Worm (Caenorhabditis elegans) whole organism, young adult: Measurements from ENCODE around the gene F18A12.7.

ENCODE experiments used
- B0336.3 ChIP-seq: fragments of 200-800 bp; sonication (Bioruptor generic); IDR thresholded peaks from 2 replicates; pipeline ENCODE4 v1.3.6; 2022; ENCODE audit warnings: missing genetic modification characterization, missing compliant biosample characterization
- F39B2.1 ChIP-seq: fragments of 200-800 bp; sonication (Bioruptor generic); IDR thresholded peaks from 2 replicates; pipeline ENCODE4 v1.3.6; 2022; ENCODE audit warnings: missing genetic modification reagents, missing genetic modification characterization, missing compliant biosample characterization
- F49E8.2 ChIP-seq: sonication (generic microtip); optimal IDR thresholded peaks from 3 replicates; lab custom pipeline; 2017; ENCODE audit warnings: missing genetic modification characterization, mild to moderate bottlenecking, missing compliant biosample characterization, antibody characterized with exemption, moderate library complexity; ENCODE audit not compliant: insufficient read depth
- F57A8.1 ChIP-seq: fragments of 200-800 bp; sonication (Bioruptor generic); optimal IDR thresholded peaks from 2 replicates; lab custom pipeline; 2018; ENCODE audit warnings: mild to moderate bottlenecking, missing genetic modification characterization, moderate library complexity, missing compliant biosample characterization
- aptf-2 ChIP-seq: fragments of 200-800 bp; sonication (Bioruptor generic); conservative IDR thresholded peaks from 2 replicates; pipeline ENCODE4 v1.3.6; 2022; ENCODE audit warnings: missing genetic modification reagents, missing genetic modification characterization, missing compliant biosample characterization
- attf-3 ChIP-seq: fragments of 200-800 bp; sonication (Bioruptor generic); conservative IDR thresholded peaks from 2 replicates; pipeline ENCODE4 v1.3.6; 2022; ENCODE audit warnings: missing genetic modification reagents, missing genetic modification characterization, missing compliant biosample characterization
- bed-2 ChIP-seq: fragments of 200-800 bp; sonication (Bioruptor generic); IDR thresholded peaks from 2 replicates; pipeline ENCODE4 v1.3.6; 2022; ENCODE audit warnings: missing genetic modification reagents, missing genetic modification characterization, missing compliant biosample characterization
- cebp-1 ChIP-seq, 2 experiments: fragments of 200-800 bp in 1 of 2; sonication (Bioruptor generic) in 1 of 2; sonication (generic microtip) in 1 of 2; IDR thresholded peaks in 1 of 2; optimal IDR thresholded peaks in 1 of 2; 2 replicates each; pipeline versions ENCODE4 v1.3.6 to Lab custom; 2017 to 2022; ENCODE audit warnings: missing compliant biosample characterization in 2 of 2, missing genetic modification characterization in 2 of 2, mild to moderate bottlenecking in 1 of 2, missing genetic modification reagents in 1 of 2, moderate library complexity in 1 of 2
- ceh-27 ChIP-seq: fragments of 200-800 bp; sonication (Bioruptor generic); optimal IDR thresholded peaks from 2 replicates; lab custom pipeline; 2018; ENCODE audit warnings: mild to moderate bottlenecking, missing genetic modification characterization, moderate library complexity, missing compliant biosample characterization
- ceh-91 ChIP-seq: fragments of 200-800 bp; sonication (Bioruptor generic); IDR thresholded peaks from 2 replicates; pipeline ENCODE4 v1.3.6; 2022; ENCODE audit warnings: missing genetic modification reagents, missing genetic modification characterization, missing compliant biosample characterization
- dpff-1 ChIP-seq: sonication (generic microtip); optimal IDR thresholded peaks from 2 replicates; lab custom pipeline; 2017; ENCODE audit warnings: mild to moderate bottlenecking, missing genetic modification characterization, missing compliant biosample characterization
- egl-18 ChIP-seq: fragments of 200-800 bp; sonication (Bioruptor generic); IDR thresholded peaks from 2 replicates; pipeline ENCODE4 v1.3.6; 2022; ENCODE audit warnings: missing genetic modification reagents, missing genetic modification characterization, missing compliant biosample characterization
- egl-44 ChIP-seq: fragments of 200-800 bp; sonication (Bioruptor generic); IDR thresholded peaks from 2 replicates; pipeline ENCODE4 v1.3.6; 2022; ENCODE audit warnings: missing genetic modification reagents, missing genetic modification characterization, missing compliant biosample characterization
- egrh-3 ChIP-seq: fragments of 200-800 bp; sonication (Bioruptor generic); IDR thresholded peaks from 2 replicates; pipeline ENCODE4 v1.3.6; 2022; ENCODE audit warnings: missing genetic modification reagents, missing genetic modification characterization, missing compliant biosample characterization
- fkh-3 ChIP-seq: sonication (generic microtip); optimal IDR thresholded peaks from 2 replicates; lab custom pipeline; 2016; ENCODE audit warnings: mild to moderate bottlenecking, missing genetic modification characterization, missing compliant biosample characterization
- gei-17 ChIP-seq: fragments of 200-800 bp; sonication (Bioruptor generic); optimal IDR thresholded peaks from 2 replicates; lab custom pipeline; 2018; ENCODE audit warnings: mild to moderate bottlenecking, missing genetic modification characterization, missing compliant biosample characterization
- hlh-26 ChIP-seq: fragments of 200-800 bp; sonication (Bioruptor generic); conservative IDR thresholded peaks from 2 replicates; pipeline ENCODE4 v1.3.6; 2022; ENCODE audit warnings: missing genetic modification reagents, missing genetic modification characterization, missing compliant biosample characterization
- hsf-1 ChIP-seq: fragments of 200-800 bp; sonication (Bioruptor generic); IDR thresholded peaks from 2 replicates; pipeline ENCODE4 v1.3.6; 2022; ENCODE audit warnings: missing genetic modification reagents, missing genetic modification characterization, missing compliant biosample characterization
- lag-1 ChIP-seq: fragments of 200-800 bp; sonication (Bioruptor generic); IDR thresholded peaks from 2 replicates; pipeline ENCODE4 v1.3.6; 2022; ENCODE audit warnings: missing genetic modification reagents, missing genetic modification characterization, missing compliant biosample characterization
- lsy-27 ChIP-seq: sonication (generic microtip); optimal IDR thresholded peaks from 2 replicates; lab custom pipeline; 2017; ENCODE audit warnings: missing genetic modification characterization, mild to moderate bottlenecking, missing compliant biosample characterization, antibody characterized with exemption, missing genotype, borderline replicate concordance; ENCODE audit not compliant: insufficient read depth
- mcd-1 ChIP-seq: fragments of 200-800 bp; sonication (Bioruptor generic); IDR thresholded peaks from 2 replicates; pipeline ENCODE4 v1.3.6; 2022; ENCODE audit warnings: missing genetic modification reagents, missing genetic modification characterization, missing compliant biosample characterization
- mxl-1 ChIP-seq: sonication (generic microtip); optimal IDR thresholded peaks from 2 replicates; lab custom pipeline; 2016; ENCODE audit warnings: missing genetic modification characterization, missing compliant biosample characterization
- nfya-1 ChIP-seq: sonication (generic microtip); optimal IDR thresholded peaks from 2 replicates; lab custom pipeline; 2017; ENCODE audit warnings: antibody characterized with exemption, missing compliant biosample characterization, missing genetic modification characterization, borderline replicate concordance; ENCODE audit not compliant: insufficient read depth
- nhr-27 ChIP-seq: fragments of 200-800 bp; sonication (Bioruptor generic); optimal IDR thresholded peaks from 2 replicates; lab custom pipeline; 2018; ENCODE audit warnings: mild to moderate bottlenecking, missing genetic modification characterization, moderate library complexity, missing compliant biosample characterization
- nhr-80 ChIP-seq: sonication (generic microtip); optimal IDR thresholded peaks from 2 replicates; lab custom pipeline; 2016; ENCODE audit warnings: missing genetic modification characterization, missing compliant biosample characterization
- rec-8 ChIP-seq, 2 experiments: sonication (generic microtip); optimal IDR thresholded peaks; 2 replicates each; lab custom pipeline; 2016; ENCODE audit warnings: mild to moderate bottlenecking in 2 of 2, missing genetic modification characterization in 2 of 2, missing genetic modification reagents in 2 of 2, missing genotype in 2 of 2, missing biosample characterization in 1 of 2, missing compliant biosample characterization in 1 of 2, moderate library complexity in 1 of 2
- sea-2 ChIP-seq: fragments of 200-800 bp; sonication (Bioruptor generic); IDR thresholded peaks from 2 replicates; pipeline ENCODE4 v1.3.6; 2022; ENCODE audit warnings: missing genetic modification characterization, missing compliant biosample characterization
- somi-1 ChIP-seq: fragments of 200-800 bp; sonication (Bioruptor generic); optimal IDR thresholded peaks from 2 replicates; lab custom pipeline; 2018; ENCODE audit warnings: mild to moderate bottlenecking, missing genetic modification characterization, missing compliant biosample characterization
- tbx-9 ChIP-seq: sonication (generic microtip); optimal IDR thresholded peaks from 2 replicates; lab custom pipeline; 2016; ENCODE audit warnings: borderline replicate concordance, missing genetic modification characterization, inconsistent platforms, missing compliant biosample characterization
- tlf-1 ChIP-seq: fragments of 200-800 bp; sonication (Bioruptor generic); optimal IDR thresholded peaks from 2 replicates; lab custom pipeline; 2018; ENCODE audit warnings: mild to moderate bottlenecking, missing genetic modification characterization, missing compliant biosample characterization
- zfh-2 ChIP-seq: fragments of 200-800 bp; sonication (Bioruptor generic); conservative IDR thresholded peaks from 2 replicates; pipeline ENCODE4 v1.3.6; 2022; ENCODE audit warnings: missing genetic modification reagents, missing genetic modification characterization, missing compliant biosample characterization
- zim-3 ChIP-seq: sonication (generic microtip); optimal IDR thresholded peaks from 2 replicates; lab custom pipeline; 2017; ENCODE audit warnings: mild to moderate bottlenecking, missing genetic modification characterization, moderate library complexity, missing compliant biosample characterization
- ztf-22 ChIP-seq: fragments of 200-800 bp; sonication (Bioruptor generic); optimal IDR thresholded peaks from 2 replicates; lab custom pipeline; 2018; ENCODE audit warnings: mild to moderate bottlenecking, missing genetic modification characterization, moderate library complexity, missing compliant biosample characterization
- ztf-28 ChIP-seq: fragments of 200-800 bp; sonication (Bioruptor generic); IDR thresholded peaks from 2 replicates; pipeline ENCODE4 v1.3.6; 2022; ENCODE audit warnings: missing genetic modification reagents, missing genetic modification characterization, missing compliant biosample characterization
- ztf-3 ChIP-seq: fragments of 200-800 bp; sonication (Bioruptor generic); optimal IDR thresholded peaks from 2 replicates; lab custom pipeline; 2018; ENCODE audit warnings: mild to moderate bottlenecking, missing genetic modification characterization, missing compliant biosample characterization

F18A12.7 gene

ce11 chrII:3428158-3428704, 13.9 kb upstream of the F18A12.7 start (continued):
- no peak for TF ChIP-seq hsf-1 (GFP tag; lab: Robert Waterston, UW)
- TF ChIP-seq lsy-27 (tag; lab: Kevin White, UChicago), result no peak
- no peak for TF ChIP-seq attf-3 (GFP tag; lab: Robert Waterston, UW)
- TF ChIP-seq F49E8.2, result no peak
- TF ChIP-seq somi-1 (GFP tag; lab: Kevin White, UChicago), result no peak
- peak; percentile 57 for TF ChIP-seq egrh-3 (GFP tag; lab: Robert Waterston, UW)
- TF ChIP-seq nhr-27 (tag; lab: Kevin White, UChicago), result no peak
- no peak for TF ChIP-seq B0336.3
- no peak for TF ChIP-seq hlh-26
- TF ChIP-seq F57A8.1 (GFP tag; lab: Kevin White, UChicago), result no peak
- TF ChIP-seq mxl-1 (tag; lab: Kevin White, UChicago), result no peak
- TF ChIP-seq ceh-27, result peak; percentile 56
- no peak for TF ChIP-seq gei-17 (GFP tag; lab: Kevin White, UChicago)
- no peak for TF ChIP-seq aptf-2 (GFP tag; lab: Robert Waterston, UW)
- TF ChIP-seq egl-44 (GFP tag; lab: Robert Waterston, UW), result no peak
- no peak for TF ChIP-seq ztf-22 (GFP tag; lab: Kevin White, UChicago)
- TF ChIP-seq sea-2, result no peak
- TF ChIP-seq mcd-1 (GFP tag; lab: Robert Waterston, UW), result peak; percentile 40; the same call in 1 of the 2 replicates
- TF ChIP-seq bed-2 (GFP tag; lab: Robert Waterston, UW), result no peak
- TF ChIP-seq tlf-1 (GFP tag; lab: Kevin White, UChicago), result no peak
- TF ChIP-seq tbx-9, result no peak
- TF ChIP-seq lag-1 (GFP tag; lab: Robert Waterston, UW), result no peak
- TF ChIP-seq zfh-2 (GFP tag; lab: Robert Waterston, UW), result peak; percentile 92
- TF ChIP-seq egl-18 (GFP tag; lab: Robert Waterston, UW), result no peak
- TF ChIP-seq ztf-28 (GFP tag; lab: Robert Waterston, UW), result no peak

DNA sequence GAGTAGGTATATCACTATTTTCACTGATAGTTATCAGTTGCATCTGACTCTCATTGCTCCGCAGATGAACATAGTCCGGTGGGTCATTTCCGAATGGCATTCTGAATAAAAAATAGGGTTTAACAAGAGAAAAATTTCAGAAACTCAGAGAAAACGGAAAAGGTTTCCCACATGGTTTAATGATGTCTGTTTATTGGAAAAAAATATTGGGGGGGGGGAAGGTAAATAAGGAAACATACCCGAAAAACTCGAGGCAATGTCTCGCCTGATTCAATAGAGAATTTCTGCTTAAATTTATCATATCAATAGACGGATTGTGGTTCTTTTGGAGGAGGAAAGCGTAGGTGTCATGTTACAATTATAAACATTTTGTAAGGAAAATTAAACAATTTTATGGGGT, 11.2 kb upstream of the F18A12.7 start, which contains the start of gene nep-11:
Gene nep-11, minus strand, starts transcription at position 101 of the 400 bp plus-strand sequence.
- TF ChIP-seq F39B2.1 (GFP tag; lab: Robert Waterston, UW), result no peak
- TF ChIP-seq nfya-1 (tag; lab: Kevin White, UChicago), result no peak
- no peak for TF ChIP-seq zim-3 (tag; lab: Kevin White, UChicago)
- TF ChIP-seq nhr-80 (tag; lab: Kevin White, UChicago), result no peak
- no peak for TF ChIP-seq fkh-3 (tag; lab: Kevin White, UChicago)
- no peak for TF ChIP-seq somi-1 (GFP tag; lab: Kevin White, UChicago)
- no peak for TF ChIP-seq sea-2
- TF ChIP-seq lag-1 (GFP tag; lab: Robert Waterston, UW), result no peak
- TF ChIP-seq ztf-3 (GFP tag; lab: Kevin White, UChicago), result no peak
- TF ChIP-seq dpff-1 (tag; lab: Kevin White, UChicago), result no peak
- no peak for TF ChIP-seq rec-8 (tag; optimal IDR thresholded peaks at IDR 0.05; lab: Kevin White, UChicago)
- no peak for TF ChIP-seq cebp-1 (GFP tag; IDR thresholded peaks at IDR 0.05; lab: Robert Waterston, UW)
- TF ChIP-seq cebp-1 (tag; optimal IDR thresholded peaks at IDR 0.05; lab: Kevin White, UChicago), result no peak
- TF ChIP-seq ceh-91 (GFP tag; lab: Robert Waterston, UW), result no peak
